Worm (Caenorhabditis elegans) whole organism, L2 larva: ENCODE measurements around the gene rpl-23.

Experiments
- C34F6.9 ChIP-seq: fragments of 150-350 bp; optimal IDR thresholded peaks from 2 replicates; lab custom pipeline; 2014; ENCODE audit warnings: missing biosample characterization, missing genetic modification characterization
- F13H6.1 ChIP-seq: sonication (generic microtip); optimal IDR thresholded peaks from 2 replicates; lab custom pipeline; 2016; ENCODE audit warnings: missing genetic modification characterization, missing compliant biosample characterization
- R02D3.7 ChIP-seq: fragments of 150-350 bp; optimal IDR thresholded peaks from 2 replicates; lab custom pipeline; 2014; ENCODE audit warnings: missing biosample characterization, missing genetic modification characterization
- Y55F3AM.14 ChIP-seq: fragments of 200-800 bp; sonication (Bioruptor generic); optimal IDR thresholded peaks from 2 replicates; lab custom pipeline; 2018; ENCODE audit warnings: mild to moderate bottlenecking, missing genetic modification characterization, missing compliant biosample characterization
- ZK546.5 ChIP-seq: sonication (generic microtip); optimal IDR thresholded peaks from 2 replicates; lab custom pipeline; 2017; ENCODE audit warnings: missing biosample characterization, missing genetic modification characterization
- alr-1 ChIP-seq: fragments of 150-350 bp; optimal IDR thresholded peaks from 2 replicates; lab custom pipeline; 2014; ENCODE audit warnings: missing biosample characterization, missing genetic modification characterization
- ama-1 ChIP-seq: fragments of 150-350 bp; optimal IDR thresholded peaks from 2 replicates; lab custom pipeline; 2018; ENCODE audit warnings: inconsistent platforms
- blmp-1 ChIP-seq: sonication (generic microtip); optimal IDR thresholded peaks from 2 replicates; lab custom pipeline; 2017; ENCODE audit warnings: missing genetic modification characterization, mild to moderate bottlenecking, missing compliant biosample characterization, antibody characterized with exemption, moderate library complexity; ENCODE audit not compliant: insufficient read depth
- ceh-16 ChIP-seq: fragments of 150-350 bp; optimal IDR thresholded peaks from 2 replicates; lab custom pipeline; 2014; ENCODE audit warnings: missing biosample characterization, missing genetic modification characterization
- ceh-82 ChIP-seq: fragments of 150-350 bp; optimal IDR thresholded peaks from 2 replicates; lab custom pipeline; 2014; ENCODE audit warnings: missing biosample characterization, missing genetic modification characterization
- crh-2 ChIP-seq: sonication (generic microtip); optimal IDR thresholded peaks from 2 replicates; lab custom pipeline; 2017; ENCODE audit warnings: missing biosample characterization, missing genetic modification characterization
- dmd-4 ChIP-seq: sonication (generic microtip); optimal IDR thresholded peaks from 2 replicates; lab custom pipeline; 2017; ENCODE audit warnings: missing biosample characterization, missing genetic modification characterization
- egl-27 ChIP-seq: sonication (generic microtip); optimal IDR thresholded peaks from 3 replicates; lab custom pipeline; 2017; ENCODE audit warnings: missing biosample characterization, missing genetic modification reagents, missing genetic modification characterization
- elt-3 ChIP-seq: sonication (generic microtip); optimal IDR thresholded peaks from 2 replicates; lab custom pipeline; 2017; ENCODE audit warnings: missing biosample characterization, missing genetic modification characterization
- fos-1 ChIP-seq: fragments of 150-350 bp; optimal IDR thresholded peaks from 2 replicates; lab custom pipeline; 2014; ENCODE audit warnings: missing biosample characterization, missing genetic modification characterization
- gmeb-1 ChIP-seq: fragments of 150-350 bp; optimal IDR thresholded peaks from 2 replicates; lab custom pipeline; 2014; ENCODE audit warnings: missing biosample characterization, missing genetic modification characterization
- lin-13 ChIP-seq: fragments of 150-350 bp; optimal IDR thresholded peaks from 2 replicates; lab custom pipeline; 2014; ENCODE audit warnings: missing biosample characterization, missing genetic modification reagents, missing genetic modification characterization
- lin-39 ChIP-seq: fragments of 150-350 bp; optimal IDR thresholded peaks from 2 replicates; lab custom pipeline; 2014; ENCODE audit warnings: missing biosample characterization, missing genetic modification reagents, missing genetic modification characterization
- lsy-2 ChIP-seq, 2 experiments: fragments of 150-350 bp in 1 of 2; sonication (generic microtip) in 1 of 2; optimal IDR thresholded peaks; 2 replicates each; lab custom pipeline; 2014 to 2017; ENCODE audit warnings: missing biosample characterization in 2 of 2, missing genetic modification characterization in 2 of 2
- nhr-10 ChIP-seq: sonication (generic microtip); optimal IDR thresholded peaks from 2 replicates; lab custom pipeline; 2017; ENCODE audit warnings: missing biosample characterization, missing genetic modification characterization
- nhr-12 ChIP-seq: fragments of 150-350 bp; optimal IDR thresholded peaks from 2 replicates; lab custom pipeline; 2014; ENCODE audit warnings: missing biosample characterization, missing genetic modification characterization
- nhr-129 ChIP-seq: fragments of 150-350 bp; optimal IDR thresholded peaks from 2 replicates; lab custom pipeline; 2014; ENCODE audit warnings: missing biosample characterization, missing genetic modification characterization
- nhr-23 ChIP-seq: fragments of 150-350 bp; optimal IDR thresholded peaks from 2 replicates; lab custom pipeline; 2014; ENCODE audit warnings: missing biosample characterization, missing genetic modification reagents, missing genetic modification characterization
- nhr-237 ChIP-seq: fragments of 150-350 bp; optimal IDR thresholded peaks from 2 replicates; lab custom pipeline; 2014; ENCODE audit warnings: missing biosample characterization, missing genetic modification characterization
- nhr-25 ChIP-seq: fragments of 150-350 bp; sonication (generic microtip); optimal IDR thresholded peaks from 3 replicates; lab custom pipeline; 2014; ENCODE audit warnings: missing biosample characterization, missing genetic modification characterization
- nhr-6 ChIP-seq: fragments of 150-350 bp; optimal IDR thresholded peaks from 2 replicates; lab custom pipeline; 2014; ENCODE audit warnings: missing biosample characterization, missing genetic modification characterization
- skn-1 ChIP-seq: sonication (generic microtip); optimal IDR thresholded peaks from 2 replicates; lab custom pipeline; 2017; ENCODE audit warnings: missing biosample characterization, missing genetic modification characterization
- sma-3 ChIP-seq: sonication (generic microtip); optimal IDR thresholded peaks from 2 replicates; lab custom pipeline; 2016; ENCODE audit warnings: missing genetic modification reagents, missing genetic modification characterization, missing compliant biosample characterization
- snpc-4 ChIP-seq: fragments of 150-350 bp; optimal IDR thresholded peaks from 2 replicates; lab custom pipeline; 2014; ENCODE audit warnings: missing biosample characterization, missing genetic modification characterization
- zag-1 ChIP-seq: fragments of 150-350 bp; optimal IDR thresholded peaks from 2 replicates; lab custom pipeline; 2014; ENCODE audit warnings: missing biosample characterization, missing genetic modification characterization
- ztf-1 ChIP-seq: fragments of 200-800 bp; sonication (Bioruptor generic); conservative IDR thresholded peaks from 2 replicates; pipeline ENCODE4 v1.3.6; 2022; ENCODE audit warnings: missing genetic modification characterization, missing compliant biosample characterization
- ztf-11 ChIP-seq: sonication (generic microtip); optimal IDR thresholded peaks from 2 replicates; lab custom pipeline; 2017; ENCODE audit warnings: missing biosample characterization, missing genetic modification characterization
- ztf-4 ChIP-seq: fragments of 150-350 bp; optimal IDR thresholded peaks from 2 replicates; lab custom pipeline; 2014; ENCODE audit warnings: missing biosample characterization, missing genetic modification characterization

The rpl-23 gene

DNA sequence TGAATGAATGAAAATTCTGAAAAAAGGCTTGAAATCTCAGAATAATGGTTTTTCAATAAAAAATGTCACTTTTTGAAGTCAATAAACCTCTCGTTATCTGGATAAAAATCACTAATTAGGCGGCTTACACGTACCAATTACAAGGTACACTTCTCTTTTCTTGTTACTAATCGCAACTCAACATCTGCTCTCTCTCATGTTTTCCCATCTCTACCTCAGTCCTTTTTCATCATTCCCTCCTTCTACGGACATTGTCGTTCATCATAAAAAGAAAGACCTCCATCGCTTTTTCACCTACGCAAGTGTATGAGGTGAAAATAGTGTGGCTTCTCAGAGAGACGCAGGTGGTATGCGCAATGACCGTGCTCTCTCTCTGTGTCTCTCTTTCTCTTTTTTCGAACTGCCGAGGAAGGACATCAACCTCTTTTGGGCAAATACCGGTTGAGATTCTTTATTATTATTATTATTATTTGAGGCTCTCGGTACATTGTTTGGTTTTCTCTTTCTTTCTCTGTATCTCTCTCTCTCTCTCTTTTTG, 37.9 kb downstream of the rpl-23 start:
- TF ChIP-seq C34F6.9 (tag; lab: Kevin White, UChicago), result peak; percentile 34
- TF ChIP-seq lin-13, result no peak
- TF ChIP-seq snpc-4 (tag; lab: Kevin White, UChicago), result no peak
- peak; percentile 31 for TF ChIP-seq nhr-25 (tag; lab: Kevin White, UChicago)
- TF ChIP-seq nhr-129 (tag; lab: Kevin White, UChicago), result peak; percentile 15
- TF ChIP-seq F13H6.1 (tag; lab: Kevin White, UChicago), result peak; percentile 5
- TF ChIP-seq crh-2 (tag; lab: Kevin White, UChicago), result peak; percentile 32
- peak; percentile 65 for TF ChIP-seq ceh-16
- TF ChIP-seq zag-1 (tag; lab: Kevin White, UChicago), result no peak
- peak; percentile 49 for TF ChIP-seq fos-1

DNA sequence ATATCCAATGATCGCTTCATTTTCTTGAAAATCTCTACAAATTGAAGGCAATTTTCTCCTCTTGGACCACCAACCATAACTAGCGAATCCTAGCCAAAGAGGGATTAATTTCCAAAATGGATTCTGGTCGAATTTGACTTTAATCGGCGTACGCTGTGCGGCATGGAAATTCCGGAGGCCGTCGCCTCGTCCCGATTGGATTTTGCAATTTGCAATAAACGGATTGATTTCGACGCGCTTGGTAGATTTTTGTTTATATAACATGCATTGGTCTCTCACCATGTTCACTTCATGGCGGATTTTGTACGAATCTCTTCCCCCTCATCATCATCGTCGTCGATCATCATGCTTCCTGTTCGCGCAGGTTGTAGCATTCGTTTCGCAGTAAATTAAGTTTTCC, 40.2 kb downstream of the rpl-23 start:
- TF ChIP-seq nhr-6 (tag; lab: Kevin White, UChicago) (no peak), zag-1 (tag; lab: Kevin White, UChicago) (no peak), ceh-16 (no peak), elt-3 (tag; lab: Kevin White, UChicago) (no peak), lsy-2 (tag; optimal IDR thresholded peaks at IDR 0.05; lab: Kevin White, UChicago) (no peak), skn-1 (tag; lab: Kevin White, UChicago) (no peak), fos-1 (no peak), nhr-23 (tag; lab: Kevin White, UChicago) (no peak), alr-1 (tag; lab: Kevin White, UChicago) (no peak), R02D3.7 (tag; lab: Kevin White, UChicago) (no peak), egl-27 (tag; lab: Kevin White, UChicago) (no peak), ama-1 (lab: Kevin White, UChicago) (no peak), ztf-11 (no peak), ztf-4 (no peak), gmeb-1 (tag; lab: Kevin White, UChicago) (no peak), ztf-1 (GFP tag; lab: Robert Waterston, UW) (no peak)

DNA sequence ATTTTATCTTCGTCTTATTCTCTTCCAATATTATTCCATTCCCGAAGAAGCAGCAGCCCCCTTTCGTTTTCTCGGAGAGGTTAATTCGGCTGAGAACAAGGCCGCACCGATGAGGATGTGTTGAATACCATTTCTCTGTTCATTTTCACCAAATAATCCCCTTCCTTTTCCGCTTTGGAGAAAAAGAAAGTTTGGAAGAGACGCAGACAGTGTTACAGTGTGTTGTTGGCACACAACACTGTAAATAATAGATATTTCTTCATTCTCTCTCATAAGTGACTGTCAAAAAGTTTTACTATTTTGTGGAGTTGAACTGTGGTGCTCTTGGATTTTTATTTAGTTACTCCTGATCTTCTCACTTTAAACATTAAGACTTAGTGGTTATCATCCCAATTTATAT, 40.6 kb downstream of the rpl-23 start:
- TF ChIP-seq skn-1 (tag; lab: Kevin White, UChicago) (no peak), ceh-82 (no peak), fos-1 (peak; percentile 36), lin-39 (tag; lab: Kevin White, UChicago) (no peak), nhr-25 (tag; lab: Kevin White, UChicago) (peak; percentile 2), ZK546.5 (tag; lab: Kevin White, UChicago) (no peak), crh-2 (tag; lab: Kevin White, UChicago) (peak; percentile 7)

DNA sequence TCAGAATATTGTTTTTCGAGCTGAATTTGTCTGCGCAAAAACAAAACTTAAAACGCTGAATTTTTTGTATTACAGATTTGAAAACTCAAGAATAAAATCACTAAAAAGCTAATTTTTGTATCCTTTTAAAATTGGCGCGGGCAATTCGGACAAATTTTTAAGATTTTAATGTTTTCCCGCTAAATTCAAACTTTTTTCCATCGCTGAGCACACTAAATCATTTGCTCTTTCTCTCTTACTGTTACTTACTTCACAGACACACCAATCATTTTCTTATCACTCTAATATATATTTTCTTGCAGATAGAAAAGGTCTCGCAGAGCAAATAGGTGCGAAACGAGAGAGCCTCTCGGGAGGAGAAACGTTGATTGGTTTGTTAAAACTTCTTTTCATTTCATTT, 42.0 kb downstream of the rpl-23 start, which contains the start of gene par-3:
Gene par-3, plus strand, starts transcription at position 301 of the 400 bp plus-strand sequence.
- TF ChIP-seq nhr-6 (tag; lab: Kevin White, UChicago) (no peak), ceh-16 (no peak), F13H6.1 (tag; lab: Kevin White, UChicago) (no peak), blmp-1 (tag; lab: Kevin White, UChicago) (no peak), skn-1 (tag; lab: Kevin White, UChicago) (no peak), dmd-4 (no peak), lsy-2 (tag; optimal IDR thresholded peaks at IDR 0.05; lab: Kevin White, UChicago) (no peak), R02D3.7 (tag; lab: Kevin White, UChicago) (no peak), lin-13 (no peak)

DNA sequence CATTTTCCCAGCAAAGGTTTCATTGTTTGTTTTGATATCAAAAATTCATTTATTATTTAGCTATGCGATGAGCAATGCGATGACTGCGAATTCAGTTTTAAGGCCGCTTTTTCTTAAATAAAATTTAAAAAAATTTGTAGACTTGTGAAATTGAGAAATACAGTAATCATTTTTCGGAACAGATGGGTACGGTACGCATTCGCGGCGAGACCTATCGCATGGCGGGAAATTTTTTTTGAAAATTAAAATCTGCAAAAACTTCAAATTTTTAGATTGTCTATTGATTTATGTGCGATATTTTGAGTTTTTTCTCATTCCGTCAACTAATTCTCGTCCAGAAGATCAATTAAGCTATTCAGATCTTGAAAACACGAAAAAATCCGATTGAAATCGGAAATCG, 42.4 kb downstream of the rpl-23 start:
- TF ChIP-seq ztf-1 (GFP tag; lab: Robert Waterston, UW) (no peak), nhr-10 (tag; lab: Kevin White, UChicago) (no peak), gmeb-1 (tag; lab: Kevin White, UChicago) (no peak), lin-39 (tag; lab: Kevin White, UChicago) (no peak), sma-3 (GFP tag; lab: Kevin White, UChicago) (no peak), nhr-237 (tag; lab: Kevin White, UChicago) (no peak), nhr-6 (tag; lab: Kevin White, UChicago) (no peak), ztf-4 (no peak), Y55F3AM.14 (no peak), nhr-12 (tag; lab: Kevin White, UChicago) (no peak), C34F6.9 (tag; lab: Kevin White, UChicago) (no peak)
